Worm (Caenorhabditis elegans): Measurements from ENCODE around the gene Y81B9A.1.

Y81B9A.1 gene

ce11 chrX:9242123-9242522, 49.9 kb downstream of the Y81B9A.1 start, which contains the start of gene lgc-4:
TSS of gene lgc-4 (minus strand) at chrX:9242223.
- TF ChIP-seq ceh-31 (tag; optimal IDR thresholded peaks at IDR 0.05), result no peak
- TF ChIP-seq pat-9 (tag; optimal IDR thresholded peaks at IDR 0.05), result no peak
- no peak for TF ChIP-seq sdc-2 (tag; optimal IDR thresholded peaks at IDR 0.05)
- no peak for TF ChIP-seq hlh-13 (GFP tag; optimal IDR thresholded peaks at IDR 0.05)
- no peak for TF ChIP-seq fkh-10 (GFP tag; optimal IDR thresholded peaks at IDR 0.05)
- TF ChIP-seq npax-4 (tag; optimal IDR thresholded peaks at IDR 0.05), result no peak
- no peak for TF ChIP-seq ref-2 (tag; optimal IDR thresholded peaks at IDR 0.05)
- TF ChIP-seq ceh-6 (GFP tag; optimal IDR thresholded peaks at IDR 0.05), result no peak

ce11 chrX:9243257-9243656, 51.0 kb downstream of the Y81B9A.1 start, which contains the start of gene gpa-12:
TSS of gene gpa-12 (plus strand) at chrX:9243557.
- TF ChIP-seq elt-2 (tag; optimal IDR thresholded peaks at IDR 0.05) (no peak), pag-3 (tag; optimal IDR thresholded peaks at IDR 0.05; ENCODE audit: borderline replicate concordance) (no peak), ceh-48 (tag; optimal IDR thresholded peaks at IDR 0.05) (no peak), ceh-9 (tag; optimal IDR thresholded peaks at IDR 0.05) (no peak), K09A11.1 (tag; optimal IDR thresholded peaks at IDR 0.05; ENCODE audit: insufficient read depth) (no peak), pax-1 (tag; optimal IDR thresholded peaks at IDR 0.05) (no peak), K02D7.2 (tag; optimal IDR thresholded peaks at IDR 0.05) (no peak), pqm-1 (tag; optimal IDR thresholded peaks at IDR 0.05) (no peak), ceh-14 (tag; optimal IDR thresholded peaks at IDR 0.05) (no peak), F13H6.1 (tag; optimal IDR thresholded peaks at IDR 0.05) (no peak), ttx-3 (tag; optimal IDR thresholded peaks at IDR 0.05) (no peak), ceh-2 (tag; optimal IDR thresholded peaks at IDR 0.05) (no peak), eyg-1 (tag; optimal IDR thresholded peaks at IDR 0.05) (no peak), sox-2 (GFP tag; IDR thresholded peaks at IDR 0.05) (no peak), mec-3 (tag; optimal IDR thresholded peaks at IDR 0.05; ENCODE audit: borderline replicate concordance) (no peak), pat-9 (tag; optimal IDR thresholded peaks at IDR 0.05) (no peak), gmeb-2 (tag; optimal IDR thresholded peaks at IDR 0.05) (no peak), hlh-30 (tag; optimal IDR thresholded peaks at IDR 0.05; ENCODE audit: insufficient read depth) (no peak), Y22D7AL.16 (tag; optimal IDR thresholded peaks at IDR 0.05) (no peak)
